Worm (Caenorhabditis elegans) whole organism, L4/young adult: ENCODE results near the gene lec-3.

ENCODE experiments used
- W03F9.2 ChIP-seq: fragments of 150-350 bp; optimal IDR thresholded peaks from 2 replicates; lab custom pipeline; 2014; ENCODE audit warnings: missing biosample characterization, missing genetic modification characterization
- dao-5 ChIP-seq: sonication (generic microtip); optimal IDR thresholded peaks from 2 replicates; lab custom pipeline; 2016; ENCODE audit warnings: missing genotype, missing genetic modification characterization, moderate library complexity, missing compliant biosample characterization

DNA sequence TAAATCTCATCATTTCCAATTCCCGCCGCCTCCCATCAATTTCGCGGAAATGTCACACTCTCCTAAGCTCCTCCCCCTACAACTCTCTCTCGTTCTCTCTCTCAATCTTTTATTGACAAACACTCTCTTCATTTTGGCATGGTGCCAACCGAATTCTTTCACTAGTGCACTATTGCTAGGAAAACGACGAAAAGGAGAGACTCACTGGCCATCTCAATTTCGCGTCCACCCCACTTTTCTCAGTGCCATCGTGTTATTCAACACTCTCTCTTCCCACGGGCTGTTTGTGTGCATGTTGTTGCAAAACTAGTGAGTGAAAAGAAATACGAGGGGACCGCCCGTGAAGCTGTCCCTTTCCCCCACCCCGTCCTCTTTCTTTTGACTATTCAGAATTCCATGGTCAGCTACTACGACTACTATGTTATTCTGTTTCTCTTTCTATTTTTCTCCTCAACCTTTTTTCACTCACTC, 6.0 kb upstream of the lec-3 start:
- TF ChIP-seq W03F9.2 (tag; lab: Kevin White, UChicago) (no peak), dao-5 (tag; lab: Kevin White, UChicago) (no peak)
